Fruit fly (Drosophila melanogaster) whole organism, prepupa: ENCODE results near the gene aln.
A peak's percentile ranks its signal among the peaks of the same experiment; 100 is the strongest.

Experiments used
- CG10669 ChIP-seq: fragments of 200-800 bp; sonication (Bioruptor generic); optimal IDR thresholded peaks from 3 replicates; lab custom pipeline; 2018; ENCODE audit warnings: missing biosample characterization, mild to moderate bottlenecking, missing genetic modification characterization, moderate library complexity
- CG11294 ChIP-seq: fragments of 200-800 bp; sonication (Bioruptor generic); IDR thresholded peaks from 2 replicates; pipeline ENCODE4 v1.3.6; 2022; ENCODE audit warnings: missing biosample characterization, missing genetic modification characterization
- CG11762 ChIP-seq: fragments of 200-800 bp; sonication (Bioruptor generic); optimal IDR thresholded peaks from 3 replicates; lab custom pipeline; 2016; ENCODE audit warnings: missing biosample characterization, missing genetic modification characterization; ENCODE audit not compliant: insufficient read depth
- CG11902 ChIP-seq: fragments of 200-800 bp; sonication (Bioruptor generic); optimal IDR thresholded peaks from 3 replicates; lab custom pipeline; 2016; ENCODE audit warnings: missing biosample characterization, missing genetic modification characterization
- CG15336 ChIP-seq: fragments of 200-800 bp; sonication (Bioruptor generic); IDR thresholded peaks from 2 replicates; pipeline ENCODE4 v1.3.6; 2022; ENCODE audit warnings: missing biosample characterization, missing genetic modification characterization
- CG16779 ChIP-seq: fragments of 200-800 bp; sonication (Bioruptor generic); optimal IDR thresholded peaks from 3 replicates; lab custom pipeline; 2017; ENCODE audit warnings: missing biosample characterization, mild to moderate bottlenecking, missing genetic modification characterization
- CG3032 ChIP-seq: fragments of 200-800 bp; optimal IDR thresholded peaks from 2 replicates; lab custom pipeline; 2019; ENCODE audit warnings: missing biosample characterization, mild to moderate bottlenecking, missing genetic modification characterization, moderate library complexity
- CG31627 ChIP-seq: fragments of 200-800 bp; sonication (Bioruptor generic); optimal IDR thresholded peaks from 3 replicates; lab custom pipeline; 2016; ENCODE audit warnings: missing biosample characterization, missing genetic modification characterization
- CG32006 ChIP-seq: fragments of 200-800 bp; sonication (Bioruptor generic); optimal IDR thresholded peaks from 3 replicates; lab custom pipeline; 2017; ENCODE audit warnings: missing biosample characterization, mild to moderate bottlenecking, missing genetic modification characterization
- CG34406 ChIP-seq: fragments of 200-800 bp; sonication (Bioruptor generic); optimal IDR thresholded peaks from 3 replicates; lab custom pipeline; 2016; ENCODE audit warnings: missing biosample characterization, missing genetic modification characterization
- CG3919 ChIP-seq: fragments of 200-800 bp; sonication (Bioruptor generic); optimal IDR thresholded peaks from 3 replicates; lab custom pipeline; 2016; ENCODE audit warnings: missing biosample characterization, missing genetic modification characterization
- CG4318 ChIP-seq: fragments of 200-800 bp; sonication (Bioruptor generic); optimal IDR thresholded peaks from 3 replicates; lab custom pipeline; 2017; ENCODE audit warnings: missing biosample characterization, mild to moderate bottlenecking, missing genetic modification characterization
- CG6163 ChIP-seq: fragments of 200-800 bp; sonication (Bioruptor generic); IDR thresholded peaks from 3 replicates; pipeline ENCODE4 v1.3.6; 2022; ENCODE audit warnings: missing biosample characterization, missing genetic modification characterization
- CG6854 ChIP-seq: fragments of 200-800 bp; sonication (Bioruptor generic); optimal IDR thresholded peaks from 2 replicates; lab custom pipeline; 2017; ENCODE audit warnings: missing biosample characterization, mild to moderate bottlenecking, missing genetic modification characterization
- CG8632 ChIP-seq: fragments of 200-800 bp; sonication (Bioruptor generic); optimal IDR thresholded peaks from 3 replicates; lab custom pipeline; 2016; ENCODE audit warnings: missing biosample characterization, missing genetic modification characterization
- Eip75B ChIP-seq: fragments of 200-800 bp; sonication (Bioruptor generic); optimal IDR thresholded peaks from 3 replicates; lab custom pipeline; 2016; ENCODE audit warnings: missing biosample characterization, missing genetic modification characterization
- Eip78C ChIP-seq: fragments of 200-800 bp; sonication (Bioruptor generic); peaks from one replicate; lab custom pipeline; 2016; ENCODE audit warnings: missing biosample characterization, missing genetic modification characterization
- Eip93F ChIP-seq: fragments of 200-800 bp; sonication (Bioruptor generic); optimal IDR thresholded peaks from 2 replicates; lab custom pipeline; 2016; ENCODE audit warnings: missing biosample characterization, mild to moderate bottlenecking, missing genetic modification characterization
- Ets21C ChIP-seq: fragments of 200-800 bp; sonication (Bioruptor generic); optimal IDR thresholded peaks from 3 replicates; lab custom pipeline; 2016; ENCODE audit warnings: missing biosample characterization, missing genetic modification characterization
- Gug ChIP-seq: fragments of 200-800 bp; sonication (Bioruptor generic); IDR thresholded peaks from 2 replicates; pipeline ENCODE4 v1.3.6; 2022; ENCODE audit warnings: missing biosample characterization, missing genetic modification characterization
- Hr38 ChIP-seq: sonication (Bioruptor generic); optimal IDR thresholded peaks from 2 replicates; lab custom pipeline; 2016; ENCODE audit warnings: missing biosample characterization, missing genetic modification characterization
- Hr39 ChIP-seq: fragments of 200-800 bp; sonication (Bioruptor generic); optimal IDR thresholded peaks from 2 replicates; lab custom pipeline; 2016; ENCODE audit warnings: missing biosample characterization, missing genetic modification characterization
- Hr4 ChIP-seq: fragments of 200-800 bp; sonication (Bioruptor generic); optimal IDR thresholded peaks from 3 replicates; lab custom pipeline; 2016; ENCODE audit warnings: missing biosample characterization, missing genetic modification characterization
- Smox ChIP-seq: fragments of 200-800 bp; sonication (Bioruptor generic); optimal IDR thresholded peaks from 3 replicates; lab custom pipeline; 2016; ENCODE audit warnings: missing biosample characterization, missing genetic modification characterization
- achi ChIP-seq: fragments of 200-800 bp; sonication (Bioruptor generic); optimal IDR thresholded peaks from 3 replicates; lab custom pipeline; 2016; ENCODE audit warnings: missing biosample characterization, missing genetic modification characterization
- cyc ChIP-seq: fragments of 200-800 bp; sonication (Bioruptor generic); optimal IDR thresholded peaks from 3 replicates; lab custom pipeline; 2016; ENCODE audit warnings: missing biosample characterization, missing genetic modification characterization
- dac ChIP-seq: fragments of 200-800 bp; sonication (Bioruptor generic); optimal IDR thresholded peaks from 2 replicates; lab custom pipeline; 2017; ENCODE audit warnings: missing biosample characterization, mild to moderate bottlenecking, missing genetic modification characterization
- eg ChIP-seq: fragments of 200-800 bp; sonication (Bioruptor generic); IDR thresholded peaks from 3 replicates; pipeline ENCODE4 v1.3.6; 2022; ENCODE audit warnings: missing biosample characterization, missing genetic modification characterization
- esn ChIP-seq: fragments of 200-800 bp; sonication (Bioruptor generic); optimal IDR thresholded peaks from 2 replicates; lab custom pipeline; 2016; ENCODE audit warnings: missing biosample characterization, mild to moderate bottlenecking, missing genetic modification characterization, moderate library complexity
- fd59A ChIP-seq: fragments of 200-800 bp; sonication (Bioruptor generic); optimal IDR thresholded peaks from 2 replicates; lab custom pipeline; 2017; ENCODE audit warnings: missing biosample characterization, mild to moderate bottlenecking, missing genetic modification characterization, missing genetic modification reagents
- fkh ChIP-seq: fragments of 200-800 bp; sonication (Bioruptor generic); optimal IDR thresholded peaks from 3 replicates; lab custom pipeline; 2017; ENCODE audit warnings: missing biosample characterization, mild to moderate bottlenecking, missing genetic modification characterization, moderate library complexity
- net ChIP-seq: fragments of 200-800 bp; sonication (Bioruptor generic); optimal IDR thresholded peaks from 3 replicates; lab custom pipeline; 2016; ENCODE audit warnings: missing biosample characterization, missing genetic modification characterization
- pdm3 ChIP-seq: fragments of 200-800 bp; sonication (Bioruptor generic); optimal IDR thresholded peaks from 3 replicates; lab custom pipeline; 2016; ENCODE audit warnings: missing biosample characterization, missing genetic modification characterization
- salr ChIP-seq, 2 experiments: fragments of 200-800 bp; sonication (Bioruptor generic); optimal IDR thresholded peaks; 3 replicates each; lab custom pipeline; 2016 to 2018; ENCODE audit warnings: missing biosample characterization in 2 of 2, missing genetic modification characterization in 2 of 2, mild to moderate bottlenecking in 1 of 2
- svp ChIP-seq: fragments of 200-800 bp; sonication (Bioruptor generic); peaks from one replicate; lab custom pipeline; 2016; ENCODE audit warnings: missing biosample characterization, missing genetic modification characterization
- topi ChIP-seq: fragments of 200-800 bp; sonication (Bioruptor generic); optimal IDR thresholded peaks from 3 replicates; lab custom pipeline; 2016; ENCODE audit warnings: missing biosample characterization, missing genetic modification characterization
- vri ChIP-seq: fragments of 200-800 bp; sonication (Bioruptor generic); optimal IDR thresholded peaks from 3 replicates; lab custom pipeline; 2016; ENCODE audit warnings: missing biosample characterization, mild to moderate bottlenecking, missing genetic modification characterization

Gene aln

dm6 chr3L:1010969-1011368 is 17.2 kb downstream of the aln start (continued):
- no peak for TF ChIP-seq CG16779 (tag; lab: Kevin White, UChicago)
- TF ChIP-seq fd59A (GFP tag; lab: Kevin White, UChicago), result no peak
- TF ChIP-seq vri (GFP tag; lab: Kevin White, UChicago), result no peak
- no peak for TF ChIP-seq CG6854 (GFP tag; lab: Kevin White, UChicago)
- TF ChIP-seq CG10669 (GFP tag; lab: Kevin White, UChicago), result no peak
- no peak for TF ChIP-seq esn (GFP tag; lab: Kevin White, UChicago)
- TF ChIP-seq Hr4 (GFP tag; lab: Kevin White, UChicago), result no peak
- TF ChIP-seq CG3919 (GFP tag; lab: Kevin White, UChicago), result peak; percentile 3
- peak; percentile 25; the same call in 1 of the 2 replicates for TF ChIP-seq CG15336
- no peak for TF ChIP-seq CG8632 (GFP tag; lab: Kevin White, UChicago)
- TF ChIP-seq topi, result no peak
- TF ChIP-seq CG11902 (GFP tag; lab: Kevin White, UChicago), result no peak
- TF ChIP-seq dac (GFP tag; lab: Kevin White, UChicago), result no peak
- TF ChIP-seq svp (GFP tag; lab: Kevin White, UChicago), result peak; percentile 47
- TF ChIP-seq pdm3 (GFP tag; lab: Kevin White, UChicago), result no peak
- TF ChIP-seq Smox (GFP tag; lab: Kevin White, UChicago), result no peak
- no peak for TF ChIP-seq Hr39 (GFP tag; lab: Kevin White, UChicago)
- TF ChIP-seq Ets21C (GFP tag; lab: Kevin White, UChicago), result no peak

dm6 chr3L:1019876-1020275 is 26.1 kb downstream of the aln start:
- no peak for TF ChIP-seq CG11294 (GFP tag; lab: Robert Waterston, UW)
- no peak for TF ChIP-seq CG31627 (GFP tag; lab: Kevin White, UChicago)
- TF ChIP-seq Eip93F (GFP tag; lab: Kevin White, UChicago), result no peak
- no peak for TF ChIP-seq CG3032 (tag; lab: Kevin White, UChicago)
- no peak for TF ChIP-seq CG6163 (GFP tag; lab: Robert Waterston, UW)
- TF ChIP-seq CG32006 (GFP tag; lab: Kevin White, UChicago), result no peak
- TF ChIP-seq CG10669 (GFP tag; lab: Kevin White, UChicago), result no peak
- TF ChIP-seq Gug (GFP tag; lab: Robert Waterston, UW), result no peak
- no peak for TF ChIP-seq Eip78C (GFP tag; lab: Kevin White, UChicago)
- no peak for TF ChIP-seq net (GFP tag; lab: Kevin White, UChicago)
- no peak for TF ChIP-seq vri (GFP tag; lab: Kevin White, UChicago)
- TF ChIP-seq CG4318 (GFP tag; lab: Kevin White, UChicago), result no peak
- no peak for TF ChIP-seq CG16779 (tag; lab: Kevin White, UChicago)
- TF ChIP-seq eg (GFP tag; lab: Robert Waterston, UW), result no peak
- TF ChIP-seq achi (GFP tag; lab: Kevin White, UChicago), result no peak
- TF ChIP-seq Hr4 (GFP tag; lab: Kevin White, UChicago), result no peak
- TF ChIP-seq CG11762, result no peak
- TF ChIP-seq CG3919 (GFP tag; lab: Kevin White, UChicago), result no peak
- TF ChIP-seq Hr38 (GFP tag; lab: Kevin White, UChicago), result no peak
- no peak for TF ChIP-seq CG34406 (GFP tag; lab: Kevin White, UChicago)

dm6 chr3L:1021642-1022041 is 27.9 kb downstream of the aln start:
- TF ChIP-seq CG31627 (GFP tag; lab: Kevin White, UChicago) (no peak), Eip75B (GFP tag; lab: Kevin White, UChicago) (no peak), CG11294 (GFP tag; lab: Robert Waterston, UW) (no peak), salr (GFP tag; optimal IDR thresholded peaks at IDR 0.05; lab: Kevin White, UChicago) (no peak), CG3032 (tag; lab: Kevin White, UChicago) (no peak), vri (GFP tag; lab: Kevin White, UChicago) (no peak)

- TF ChIP-seq cyc (no peak), net (GFP tag; lab: Kevin White, UChicago) (no peak), fkh (GFP tag; lab: Kevin White, UChicago) (peak; percentile 10), CG34406 (GFP tag; lab: Kevin White, UChicago) (no peak)
Measured at dm6 chr3L:1022206-1022605, 28.4 kb downstream of the aln start.
